Worm (Caenorhabditis elegans) whole organism, young adult: ENCODE data around the gene nspa-2.

Experiments
- C06A6.2 ChIP-seq: fragments of 200-800 bp; sonication (Bioruptor generic); conservative IDR thresholded peaks from 2 replicates; pipeline ENCODE4 v1.3.6; 2022; ENCODE audit warnings: missing genetic modification characterization, missing compliant biosample characterization
- D2030.7 ChIP-seq: fragments of 200-800 bp; sonication (Bioruptor generic); IDR thresholded peaks from 2 replicates; pipeline ENCODE4 v1.3.6; 2022; ENCODE audit warnings: missing genetic modification reagents, missing genetic modification characterization, missing compliant biosample characterization
- F22D6.2 ChIP-seq: sonication (generic microtip); optimal IDR thresholded peaks from 2 replicates; lab custom pipeline; 2016; ENCODE audit warnings: mild to moderate bottlenecking, missing genetic modification characterization, missing compliant biosample characterization
- F33H1.4 ChIP-seq: fragments of 200-800 bp; sonication (Bioruptor generic); IDR thresholded peaks from 2 replicates; pipeline ENCODE4 v1.3.6; 2022; ENCODE audit warnings: missing genetic modification reagents, missing genetic modification characterization, missing compliant biosample characterization
- F39B2.1 ChIP-seq: fragments of 200-800 bp; sonication (Bioruptor generic); IDR thresholded peaks from 2 replicates; pipeline ENCODE4 v1.3.6; 2022; ENCODE audit warnings: missing genetic modification reagents, missing genetic modification characterization, missing compliant biosample characterization
- F55B11.4 ChIP-seq: sonication (generic microtip); optimal IDR thresholded peaks from 2 replicates; lab custom pipeline; 2016; ENCODE audit warnings: missing compliant biosample characterization, missing genetic modification characterization, borderline replicate concordance; ENCODE audit not compliant: insufficient read depth
- F57A8.1 ChIP-seq: fragments of 200-800 bp; sonication (Bioruptor generic); optimal IDR thresholded peaks from 2 replicates; lab custom pipeline; 2018; ENCODE audit warnings: mild to moderate bottlenecking, missing genetic modification characterization, moderate library complexity, missing compliant biosample characterization
- F57C9.4 ChIP-seq: sonication (generic microtip); optimal IDR thresholded peaks from 2 replicates; lab custom pipeline; 2017; ENCODE audit warnings: mild to moderate bottlenecking, missing genetic modification characterization, missing compliant biosample characterization
- K12H6.12 ChIP-seq: fragments of 200-800 bp; sonication (Bioruptor generic); optimal IDR thresholded peaks from 2 replicates; lab custom pipeline; 2018; ENCODE audit warnings: mild to moderate bottlenecking, missing genetic modification characterization, missing compliant biosample characterization
- Y67H2A.10 ChIP-seq: fragments of 200-800 bp; sonication (Bioruptor generic); conservative IDR thresholded peaks from 2 replicates; pipeline ENCODE4 v1.3.6; 2022; ENCODE audit warnings: missing genetic modification reagents, missing genetic modification characterization, missing compliant biosample characterization
- aptf-3 ChIP-seq: fragments of 200-800 bp; sonication (Bioruptor generic); IDR thresholded peaks from 2 replicates; pipeline ENCODE4 v1.3.6; 2022; ENCODE audit warnings: missing genetic modification characterization, missing compliant biosample characterization
- attf-5 ChIP-seq: fragments of 200-800 bp; sonication (Bioruptor generic); optimal IDR thresholded peaks from 2 replicates; lab custom pipeline; 2018; ENCODE audit warnings: mild to moderate bottlenecking, missing genetic modification characterization, missing compliant biosample characterization
- bed-1 ChIP-seq: fragments of 200-800 bp; sonication (Bioruptor generic); IDR thresholded peaks from 2 replicates; pipeline ENCODE4 v1.3.6; 2022; ENCODE audit warnings: missing genetic modification reagents, missing genetic modification characterization, missing compliant biosample characterization
- ceh-100 ChIP-seq: fragments of 200-800 bp; sonication (Bioruptor generic); IDR thresholded peaks from 2 replicates; pipeline ENCODE4 v1.3.6; 2022; ENCODE audit warnings: missing genetic modification reagents, missing genetic modification characterization, missing compliant biosample characterization
- ceh-40 ChIP-seq: fragments of 200-800 bp; sonication (Bioruptor generic); IDR thresholded peaks from 2 replicates; pipeline ENCODE4 v1.3.6; 2022; ENCODE audit warnings: missing genetic modification characterization, missing compliant biosample characterization
- ceh-58 ChIP-seq: fragments of 200-800 bp; sonication (Bioruptor generic); IDR thresholded peaks from 2 replicates; pipeline ENCODE4 v1.3.6; 2022; ENCODE audit warnings: missing genetic modification characterization, missing compliant biosample characterization
- chd-7 ChIP-seq: sonication (generic microtip); optimal IDR thresholded peaks from 2 replicates; lab custom pipeline; 2016; ENCODE audit warnings: mild to moderate bottlenecking, missing genetic modification characterization, moderate library complexity, missing compliant biosample characterization
- dpff-1 ChIP-seq: sonication (generic microtip); optimal IDR thresholded peaks from 2 replicates; lab custom pipeline; 2017; ENCODE audit warnings: mild to moderate bottlenecking, missing genetic modification characterization, missing compliant biosample characterization
- dpl-1 ChIP-seq: fragments of 150-350 bp; optimal IDR thresholded peaks from 2 replicates; lab custom pipeline; 2014; ENCODE audit warnings: missing biosample characterization, missing genetic modification reagents, missing genetic modification characterization
- efl-1 ChIP-seq: fragments of 150-350 bp; optimal IDR thresholded peaks from 2 replicates; lab custom pipeline; 2014; ENCODE audit warnings: missing biosample characterization, missing genetic modification reagents, missing genetic modification characterization
- egl-18 ChIP-seq: fragments of 200-800 bp; sonication (Bioruptor generic); IDR thresholded peaks from 2 replicates; pipeline ENCODE4 v1.3.6; 2022; ENCODE audit warnings: missing genetic modification reagents, missing genetic modification characterization, missing compliant biosample characterization
- egl-44 ChIP-seq: fragments of 200-800 bp; sonication (Bioruptor generic); IDR thresholded peaks from 2 replicates; pipeline ENCODE4 v1.3.6; 2022; ENCODE audit warnings: missing genetic modification reagents, missing genetic modification characterization, missing compliant biosample characterization
- ets-4 ChIP-seq: fragments of 200-800 bp; sonication (Bioruptor generic); optimal IDR thresholded peaks from 2 replicates; lab custom pipeline; 2018; ENCODE audit warnings: mild to moderate bottlenecking, missing genetic modification characterization, missing compliant biosample characterization
- hmg-20 ChIP-seq: fragments of 200-800 bp; sonication (Bioruptor generic); IDR thresholded peaks from 2 replicates; pipeline ENCODE4 v1.3.6; 2022; ENCODE audit warnings: missing genetic modification reagents, missing genetic modification characterization, missing compliant biosample characterization
- hsf-1 ChIP-seq: fragments of 200-800 bp; sonication (Bioruptor generic); IDR thresholded peaks from 2 replicates; pipeline ENCODE4 v1.3.6; 2022; ENCODE audit warnings: missing genetic modification reagents, missing genetic modification characterization, missing compliant biosample characterization
- let-607 ChIP-seq, 2 experiments: fragments of 200-800 bp in 1 of 2; sonication (Bioruptor generic) in 1 of 2; sonication (generic microtip) in 1 of 2; optimal IDR thresholded peaks; 2 replicates each; lab custom pipeline; 2016 to 2018; ENCODE audit warnings: mild to moderate bottlenecking in 2 of 2, missing compliant biosample characterization in 2 of 2, missing genetic modification characterization in 2 of 2, moderate library complexity in 2 of 2, missing genotype in 1 of 2
- lin-35 ChIP-seq, 3 experiments: fragments of 150-350 bp in 2 of 3; sonication (generic microtip) in 1 of 3; optimal IDR thresholded peaks; 2 replicates each; lab custom pipeline; 2014 to 2018; ENCODE audit warnings: missing biosample characterization in 3 of 3, missing genetic modification characterization in 3 of 3, missing genetic modification reagents in 3 of 3
- lin-40 ChIP-seq: sonication (generic microtip); optimal IDR thresholded peaks from 2 replicates; lab custom pipeline; 2016; ENCODE audit warnings: missing genetic modification characterization, mild to moderate bottlenecking, missing compliant biosample characterization, missing genotype, missing genetic modification reagents
- lir-1 ChIP-seq: fragments of 200-800 bp; sonication (Bioruptor generic); conservative IDR thresholded peaks from 2 replicates; pipeline ENCODE4 v1.3.6; 2022; ENCODE audit warnings: missing genetic modification reagents, missing genetic modification characterization, missing compliant biosample characterization
- madf-10 ChIP-seq: sonication (generic microtip); optimal IDR thresholded peaks from 2 replicates; lab custom pipeline; 2016; ENCODE audit warnings: mild to moderate bottlenecking, missing genetic modification characterization, missing compliant biosample characterization
- madf-3 ChIP-seq: fragments of 200-800 bp; sonication (Bioruptor generic); IDR thresholded peaks from 2 replicates; pipeline ENCODE4 v1.3.6; 2022; ENCODE audit warnings: missing genetic modification reagents, missing genetic modification characterization, missing compliant biosample characterization
- mcd-1 ChIP-seq: fragments of 200-800 bp; sonication (Bioruptor generic); IDR thresholded peaks from 2 replicates; pipeline ENCODE4 v1.3.6; 2022; ENCODE audit warnings: missing genetic modification reagents, missing genetic modification characterization, missing compliant biosample characterization
- mel-28 ChIP-seq: sonication (generic microtip); optimal IDR thresholded peaks from 2 replicates; lab custom pipeline; 2016; ENCODE audit warnings: borderline replicate concordance, mild to moderate bottlenecking, missing genetic modification characterization, missing compliant biosample characterization
- mes-4 ChIP-seq: sonication (generic microtip); optimal IDR thresholded peaks from 2 replicates; lab custom pipeline; 2016; ENCODE audit warnings: missing genotype, missing genetic modification characterization, missing compliant biosample characterization
- nfya-1 ChIP-seq: sonication (generic microtip); optimal IDR thresholded peaks from 2 replicates; lab custom pipeline; 2017; ENCODE audit warnings: antibody characterized with exemption, missing compliant biosample characterization, missing genetic modification characterization, borderline replicate concordance; ENCODE audit not compliant: insufficient read depth
- nfya-2 ChIP-seq: fragments of 200-800 bp; sonication (Bioruptor generic); IDR thresholded peaks from 2 replicates; pipeline ENCODE4 v1.3.6; 2022; ENCODE audit warnings: missing genetic modification reagents, missing genetic modification characterization, missing compliant biosample characterization
- nhr-27 ChIP-seq: fragments of 200-800 bp; sonication (Bioruptor generic); optimal IDR thresholded peaks from 2 replicates; lab custom pipeline; 2018; ENCODE audit warnings: mild to moderate bottlenecking, missing genetic modification characterization, moderate library complexity, missing compliant biosample characterization
- nhr-80 ChIP-seq: sonication (generic microtip); optimal IDR thresholded peaks from 2 replicates; lab custom pipeline; 2016; ENCODE audit warnings: missing genetic modification characterization, missing compliant biosample characterization
- pbrm-1 ChIP-seq: fragments of 200-800 bp; sonication (Bioruptor generic); IDR thresholded peaks from 2 replicates; pipeline ENCODE4 v1.3.6; 2022; ENCODE audit warnings: missing genetic modification reagents, missing genetic modification characterization, missing compliant biosample characterization
- pha-4 ChIP-seq: fragments of 150-350 bp; sonication (generic microtip); optimal IDR thresholded peaks from 2 replicates; lab custom pipeline; 2014; ENCODE audit warnings: missing biosample characterization, missing genetic modification reagents, missing genetic modification characterization
- rcor-1 ChIP-seq: fragments of 200-800 bp; sonication (Bioruptor generic); IDR thresholded peaks from 2 replicates; pipeline ENCODE4 v1.3.6; 2022; ENCODE audit warnings: missing genetic modification reagents, missing genetic modification characterization, missing compliant biosample characterization
- snpc-1.1 ChIP-seq: sonication (generic microtip); optimal IDR thresholded peaks from 2 replicates; lab custom pipeline; 2017; ENCODE audit warnings: missing genetic modification characterization, mild to moderate bottlenecking, missing compliant biosample characterization, antibody characterized with exemption, moderate library complexity, missing genotype, missing genetic modification reagents; ENCODE audit not compliant: insufficient read depth
- snpc-3.4 ChIP-seq: sonication (generic microtip); optimal IDR thresholded peaks from 2 replicates; lab custom pipeline; 2017; ENCODE audit warnings: missing genetic modification characterization, mild to moderate bottlenecking, missing compliant biosample characterization, antibody characterized with exemption, moderate library complexity, missing genotype, missing genetic modification reagents
- sptf-2 ChIP-seq: fragments of 200-800 bp; sonication (Bioruptor generic); optimal IDR thresholded peaks from 2 replicates; lab custom pipeline; 2018; ENCODE audit warnings: mild to moderate bottlenecking, missing genetic modification characterization, missing compliant biosample characterization
- tbp1 ChIP-seq: fragments of 200-800 bp; sonication (Bioruptor generic); optimal IDR thresholded peaks from 2 replicates; lab custom pipeline; 2018; ENCODE audit warnings: mild to moderate bottlenecking, missing genetic modification characterization, missing compliant biosample characterization
- zfh-2 ChIP-seq: fragments of 200-800 bp; sonication (Bioruptor generic); conservative IDR thresholded peaks from 2 replicates; pipeline ENCODE4 v1.3.6; 2022; ENCODE audit warnings: missing genetic modification reagents, missing genetic modification characterization, missing compliant biosample characterization

nspa-2 gene

DNA sequence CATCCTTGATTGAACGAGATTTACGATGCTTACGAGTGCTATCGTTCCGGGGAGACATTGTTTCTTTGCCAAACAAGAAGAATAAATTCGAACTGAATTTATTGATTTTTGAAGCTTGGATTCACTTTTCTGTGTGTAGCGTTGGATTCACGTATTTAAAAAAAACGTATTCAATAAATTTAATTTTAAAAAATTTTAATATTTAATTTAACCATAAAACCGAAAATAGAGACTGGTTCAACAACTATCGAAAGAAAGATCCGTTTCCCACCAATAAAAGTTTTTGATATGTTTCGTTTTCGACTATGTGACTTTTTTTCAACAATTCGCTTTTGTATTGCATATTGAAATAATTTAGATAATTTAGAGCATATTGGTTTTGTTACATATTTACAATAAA, 15.5 kb upstream of the nspa-2 start, which contains the start of gene ZC412.5:
Gene ZC412.5 (minus strand): TSS at position 101 of the 400 bp plus-strand sequence.
- TF ChIP-seq dpl-1 (GFP tag; lab: Kevin White, UChicago) (no peak), nhr-27 (tag; lab: Kevin White, UChicago) (no peak)

- no peak for TF ChIP-seq chd-7
- no peak for TF ChIP-seq ceh-58
- peak; percentile 97 for TF ChIP-seq snpc-1.1 (tag; lab: Kevin White, UChicago)
- TF ChIP-seq nfya-1 (tag; lab: Kevin White, UChicago) = no peak
- no peak for TF ChIP-seq lin-40 (tag; lab: Kevin White, UChicago)
- no peak for TF ChIP-seq pbrm-1
- TF ChIP-seq F55B11.4 = no peak
- no peak for TF ChIP-seq aptf-3
- TF ChIP-seq nhr-80 (tag; lab: Kevin White, UChicago) = peak; percentile 4
- no peak for TF ChIP-seq lir-1 (GFP tag; lab: Robert Waterston, UW)
- TF ChIP-seq mcd-1 (GFP tag; lab: Robert Waterston, UW) = peak; percentile 64
- no peak for TF ChIP-seq mel-28 (tag; lab: Kevin White, UChicago)
- TF ChIP-seq snpc-3.4 = peak; percentile 96
- peak; percentile 26; the same call in 1 of the 2 replicates for TF ChIP-seq F33H1.4 (GFP tag; lab: Robert Waterston, UW)
- TF ChIP-seq bed-1 (GFP tag; lab: Robert Waterston, UW) = no peak
- no peak for TF ChIP-seq K12H6.12 (tag; lab: Kevin White, UChicago)
- no peak for TF ChIP-seq F22D6.2 (tag; lab: Kevin White, UChicago)
- TF ChIP-seq egl-18 = no peak
- no peak for TF ChIP-seq ets-4 (GFP tag; lab: Kevin White, UChicago)
- peak; percentile 33; the same call in 1 of the 2 replicates for TF ChIP-seq hmg-20 (GFP tag; lab: Robert Waterston, UW)
- TF ChIP-seq F39B2.1 (GFP tag; lab: Robert Waterston, UW) = no peak
- peak; percentile 100 for TF ChIP-seq tbp1 (GFP tag; lab: Kevin White, UChicago)
- TF ChIP-seq Y67H2A.10 (GFP tag; lab: Robert Waterston, UW) = no peak
- TF ChIP-seq ceh-40 (GFP tag; lab: Robert Waterston, UW) = no peak
- TF ChIP-seq F57C9.4 = no peak
- no peak for TF ChIP-seq dpff-1 (tag; lab: Kevin White, UChicago)
- no peak for TF ChIP-seq sptf-2
- TF ChIP-seq lin-35 (GFP tag; optimal IDR thresholded peaks at IDR 0.05; lab: Kevin White, UChicago) = no peak
- peak; percentile 28 for TF ChIP-seq madf-10 (tag; lab: Kevin White, UChicago)
- no peak for TF ChIP-seq zfh-2 (GFP tag; lab: Robert Waterston, UW)
- peak in 1 of 2 experiments; percentile 6 for TF ChIP-seq let-607 (tag; optimal IDR thresholded peaks at IDR 0.05; lab: Kevin White, UChicago)
- no peak for TF ChIP-seq C06A6.2 (GFP tag; lab: Robert Waterston, UW)
- TF ChIP-seq nhr-27 (tag; lab: Kevin White, UChicago) = no peak
- TF ChIP-seq F57A8.1 (GFP tag; lab: Kevin White, UChicago) = no peak
- peak; percentile 65; the same call in 1 of the 2 replicates for TF ChIP-seq hsf-1 (GFP tag; lab: Robert Waterston, UW)
- TF ChIP-seq rcor-1 (GFP tag; lab: Robert Waterston, UW) = peak; percentile 81
- no peak for TF ChIP-seq mes-4 (tag; lab: Kevin White, UChicago)
- no peak for TF ChIP-seq efl-1 (GFP tag; lab: Kevin White, UChicago)
- peak; percentile 40 for TF ChIP-seq D2030.7
- TF ChIP-seq attf-5 = no peak
- 0 out of 2 replicates have a peak, but pooled peaks have one; percentile 34 for TF ChIP-seq ceh-100
- no peak for TF ChIP-seq egl-44 (GFP tag; lab: Robert Waterston, UW)
- no peak for TF ChIP-seq madf-3 (GFP tag; lab: Robert Waterston, UW)
- no peak for TF ChIP-seq nfya-2 (GFP tag; lab: Robert Waterston, UW)
- TF ChIP-seq pha-4 (tag; lab: Kevin White, UChicago) = no peak
Measured at ce11 chrV:14876257-14876656, 14.6 kb upstream of the nspa-2 start.
